4 worm cellular contexts compared by ENCODE assay signal in genomic region chrIII:3697181-3697580, ce11.
TF ChIP-seq lines count a peak whose summit lies in the region.
"Not testable (repeated sequence)": the region's sequence is repeated elsewhere in the genome, so short reads cannot be mapped to it uniquely, and the experiment has no call there.

No protein-coding gene starts in this region.

TF ChIP-seq in whole organism, L1 larva, 84 proteins besides CTCF, POLR2A, EP300 and RAD21:
- not testable (repeated sequence) for TF ChIP-seq efl-1 (optimal IDR thresholded peaks at IDR 0.05; lab: Kevin White, UChicago)
- TF ChIP-seq efl-1 (GFP tag; optimal IDR thresholded peaks at IDR 0.05 in 1 of 2; lab: Kevin White, UChicago) (peak in 1 of 2 experiments; percentile 57), isw-1 (GFP tag; IDR thresholded peaks at IDR 0.05; lab: Robert Waterston, UW) (0 out of 2 replicates have a peak, but pooled peaks have one; percentile 4), nhr-19 (GFP tag; conservative IDR thresholded peaks at IDR 0.05; lab: Robert Waterston, UW) (peak; percentile 46)

TF ChIP-seq in whole organism, L4 larva, 104 proteins besides CTCF, POLR2A, EP300 and RAD21:
- TF ChIP-seq lin-38 (GFP tag; IDR thresholded peaks at IDR 0.05; lab: Robert Waterston, UW) (peak; percentile 65), hmg-1.1 (GFP tag; IDR thresholded peaks at IDR 0.05; lab: Robert Waterston, UW) (peak; percentile 47)

TF ChIP-seq in whole organism, early embryonic, 17 proteins besides CTCF, POLR2A, EP300 and RAD21:
- peak; percentile 67; the same call in 1 of the 2 replicates for TF ChIP-seq scrt-1 (GFP tag; IDR thresholded peaks at IDR 0.05; lab: Robert Waterston, UW)

TF ChIP-seq in whole organism, young adult, 124 proteins besides CTCF, POLR2A, EP300 and RAD21:
- TF ChIP-seq hmg-1.2 (GFP tag; IDR thresholded peaks at IDR 0.05; lab: Robert Waterston, UW), result peak; percentile 41
- TF ChIP-seq ztf-18 (tag; optimal IDR thresholded peaks at IDR 0.05; lab: Kevin White, UChicago), result peak; percentile 58
- TF ChIP-seq hsf-1 (GFP tag; IDR thresholded peaks at IDR 0.05; lab: Robert Waterston, UW), result peak; percentile 90
- TF ChIP-seq mcd-1 (GFP tag; IDR thresholded peaks at IDR 0.05; lab: Robert Waterston, UW), result peak; percentile 72
